Fruit fly (Drosophila melanogaster): ENCODE results near the gene hb.

Gene hb

DNA sequence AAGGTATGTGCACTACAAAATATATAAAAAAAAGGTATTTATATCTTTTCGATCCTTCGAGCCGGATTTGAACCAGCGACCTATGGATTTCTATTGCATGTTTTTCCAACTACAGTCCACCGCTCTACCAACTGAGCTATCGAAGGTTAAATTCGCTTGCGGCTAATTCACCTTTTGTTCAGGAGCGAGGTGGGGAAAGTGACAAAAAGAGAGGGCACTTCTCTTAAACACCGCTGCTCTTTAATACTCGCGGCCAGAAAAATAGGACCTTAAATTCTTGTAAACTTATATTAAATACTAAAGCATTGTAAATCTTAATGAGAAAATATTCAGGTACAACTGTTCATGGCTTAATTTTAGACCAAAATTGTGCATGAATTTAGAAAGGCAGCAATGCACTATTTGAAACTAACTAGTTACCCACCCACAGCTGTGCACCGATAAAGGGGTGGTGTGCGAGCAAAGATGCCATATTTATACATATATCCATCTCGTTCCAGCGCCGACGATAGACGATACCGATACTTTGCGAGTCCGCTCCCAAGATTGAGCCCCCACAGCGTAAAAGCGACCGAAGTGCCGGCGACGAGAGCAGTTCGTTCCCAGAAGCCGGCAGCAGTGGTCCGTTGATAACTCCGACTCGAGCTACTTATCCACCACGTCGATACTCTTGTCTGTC, 28.5 kb downstream of the hb start (continued):
- peak; percentile 87 for TF ChIP-seq mld (GFP tag; IDR thresholded peaks at IDR 0.05; ENCODE audit: partially characterized antibody)
- TF ChIP-seq dan (GFP tag; IDR thresholded peaks at IDR 0.05) = peak; percentile 87
- peak; percentile 94 for TF ChIP-seq lmd (GFP tag; IDR thresholded peaks at IDR 0.05)
- TF ChIP-seq unc-4 (GFP tag; IDR thresholded peaks at IDR 0.05; ENCODE audit: partially characterized antibody) = peak; percentile 70
- peak; percentile 95 for TF ChIP-seq ac (GFP tag; optimal IDR thresholded peaks at IDR 0.05)
- no peak for TF ChIP-seq Lpt (GFP tag; optimal IDR thresholded peaks at IDR 0.05)
- peak; percentile 98 for TF ChIP-seq mam (GFP tag; optimal IDR thresholded peaks at IDR 0.05)
- peak; percentile 97 for TF ChIP-seq CG1529 (GFP tag; optimal IDR thresholded peaks at IDR 0.05)
- TF ChIP-seq CG12219 (GFP tag; optimal IDR thresholded peaks at IDR 0.05) = peak; percentile 99
- TF ChIP-seq emc (GFP tag; optimal IDR thresholded peaks at IDR 0.05) = peak; percentile 92
- peak; percentile 95 for TF ChIP-seq CG12236 (GFP tag; optimal IDR thresholded peaks at IDR 0.05)
- TF ChIP-seq CG15601 (tag; optimal IDR thresholded peaks at IDR 0.05) = peak; percentile 96
- peak; percentile 96 for TF ChIP-seq NK7.1 (GFP tag; optimal IDR thresholded peaks at IDR 0.05)
- peak; percentile 90 for TF ChIP-seq CG8765 (GFP tag; IDR thresholded peaks at IDR 0.05)
- peak; percentile 98 for TF ChIP-seq CG16863 (GFP tag; optimal IDR thresholded peaks at IDR 0.05)
- peak; percentile 85 for TF ChIP-seq Ravus (GFP tag; IDR thresholded peaks at IDR 0.05)
- peak; percentile 88 for TF ChIP-seq CG11085 (GFP tag; IDR thresholded peaks at IDR 0.05)
- peak; percentile 96 for TF ChIP-seq ranshi (GFP tag; IDR thresholded peaks at IDR 0.05)
- no peak for TF ChIP-seq Dfd (GFP tag; optimal IDR thresholded peaks at IDR 0.05)
- TF ChIP-seq NFAT (GFP tag; IDR thresholded peaks at IDR 0.05) = peak; percentile 92
- peak; percentile 93 for TF ChIP-seq Hmx (GFP tag; optimal IDR thresholded peaks at IDR 0.05)
- peak; percentile 96 for TF ChIP-seq CG7987 (GFP tag; optimal IDR thresholded peaks at IDR 0.05)
- peak; percentile 95 to 98 for TF ChIP-seq chif (GFP tag; optimal IDR thresholded peaks at IDR 0.05)
- peak; percentile 96 for TF ChIP-seq CHES-1-like (GFP tag; optimal IDR thresholded peaks at IDR 0.05)
- TF ChIP-seq tio (GFP tag; optimal IDR thresholded peaks at IDR 0.05) = peak; percentile 95
- peak; percentile 98 for TF ChIP-seq CG17359 (tag; optimal IDR thresholded peaks at IDR 0.05)
- peak; percentile 100 for TF ChIP-seq Med (GFP tag)
- peak; percentile 89 for TF ChIP-seq danr (GFP tag; IDR thresholded peaks at IDR 0.05)
- peak; percentile 96 for TF ChIP-seq CG16815 (GFP tag; optimal IDR thresholded peaks at IDR 0.05)
- TF ChIP-seq Ada2b (GFP tag; IDR thresholded peaks at IDR 0.05) = peak; percentile 97
- peak; percentile 94 for TF ChIP-seq mirr (GFP tag; optimal IDR thresholded peaks at IDR 0.05)
- TF ChIP-seq Dll (GFP tag; IDR thresholded peaks at IDR 0.05; ENCODE audit: partially characterized antibody) = peak; percentile 72; the same call in 2 of the 4 replicates
- peak; percentile 98 for TF ChIP-seq Xbp1 (GFP tag; optimal IDR thresholded peaks at IDR 0.05)
- peak; percentile 90 for TF ChIP-seq Hey (tag; optimal IDR thresholded peaks at IDR 0.05)
- TF ChIP-seq CG1792 (GFP tag; optimal IDR thresholded peaks at IDR 0.05) = peak; percentile 96
- TF ChIP-seq CG8290 (GFP tag; optimal IDR thresholded peaks at IDR 0.05) = peak; percentile 97
- peak; percentile 94 to 99 for TF ChIP-seq CG8290 (tag; optimal IDR thresholded peaks at IDR 0.05)
- no peak for TF ChIP-seq sc (optimal IDR thresholded peaks at IDR 0.05)
- peak; percentile 97 for TF ChIP-seq sc (GFP tag; optimal IDR thresholded peaks at IDR 0.05)
- TF ChIP-seq Jarid2 (GFP tag; optimal IDR thresholded peaks at IDR 0.05) = peak; percentile 85
- TF ChIP-seq wek (GFP tag; optimal IDR thresholded peaks at IDR 0.05) = peak; percentile 94
- peak; percentile 98 for TF ChIP-seq Meics (GFP tag; optimal IDR thresholded peaks at IDR 0.05)
- TF ChIP-seq az2 (GFP tag; optimal IDR thresholded peaks at IDR 0.05) = peak; percentile 98
- TF ChIP-seq Deaf1 (tag; optimal IDR thresholded peaks at IDR 0.05) = peak; percentile 95
- peak; percentile 96 for TF ChIP-seq CG17385 (GFP tag; optimal IDR thresholded peaks at IDR 0.05)
- peak; percentile 99 for TF ChIP-seq CG3281 (GFP tag; optimal IDR thresholded peaks at IDR 0.05)
- peak; percentile 94 for TF ChIP-seq dati (GFP tag; IDR thresholded peaks at IDR 0.05)
- TF ChIP-seq Doc3 (GFP tag; IDR thresholded peaks at IDR 0.05; ENCODE audit: partially characterized antibody) = 0 out of 3 replicates have a peak, but pooled peaks have one; percentile 34
- TF ChIP-seq CG12104 (GFP tag; optimal IDR thresholded peaks at IDR 0.05) = peak; percentile 96
- peak; percentile 96 for TF ChIP-seq E2f1 (GFP tag; IDR thresholded peaks at IDR 0.05)
- peak; percentile 96 for TF ChIP-seq CG11398 (GFP tag; optimal IDR thresholded peaks at IDR 0.05)

All from whole organism, embryonic.